Worm (Caenorhabditis elegans) whole organism, mixed stage, embryonic: ENCODE measurements around the gene zig-12.

ENCODE experiments used
- blmp-1 ChIP-seq: fragments of 150-350 bp; optimal IDR thresholded peaks from 2 replicates; lab custom pipeline; 2014; ENCODE audit warnings: missing biosample characterization, missing genetic modification characterization
- ces-1 ChIP-seq: fragments of 150-350 bp; optimal IDR thresholded peaks from 2 replicates; lab custom pipeline; 2014; ENCODE audit warnings: missing biosample characterization, missing genetic modification reagents, missing genetic modification characterization
- elt-1 ChIP-seq: sonication (generic microtip); optimal IDR thresholded peaks from 2 replicates; lab custom pipeline; 2017; ENCODE audit warnings: missing genetic modification characterization, mild to moderate bottlenecking, missing compliant biosample characterization, antibody characterized with exemption, moderate library complexity, borderline replicate concordance; ENCODE audit not compliant: insufficient read depth
- lin-13 ChIP-seq: fragments of 150-350 bp; optimal IDR thresholded peaks from 2 replicates; lab custom pipeline; 2014; ENCODE audit warnings: missing biosample characterization, missing genetic modification characterization
- lsy-2 ChIP-seq: fragments of 150-350 bp; optimal IDR thresholded peaks from 2 replicates; lab custom pipeline; 2014; ENCODE audit warnings: missing biosample characterization, missing genetic modification characterization
- nhr-237 ChIP-seq: fragments of 150-350 bp; optimal IDR thresholded peaks from 2 replicates; lab custom pipeline; 2014; ENCODE audit warnings: missing biosample characterization, missing genetic modification characterization
- pha-4 ChIP-seq: fragments of 150-350 bp; optimal IDR thresholded peaks from 2 replicates; lab custom pipeline; 2018; ENCODE audit warnings: missing biosample characterization, missing genetic modification reagents, missing genetic modification characterization
- snpc-4 ChIP-seq: fragments of 150-350 bp; optimal IDR thresholded peaks from 2 replicates; lab custom pipeline; 2014; ENCODE audit warnings: missing biosample characterization, missing genetic modification characterization
- unc-39 ChIP-seq: fragments of 150-350 bp; optimal IDR thresholded peaks from 2 replicates; lab custom pipeline; 2014; ENCODE audit warnings: missing biosample characterization, missing genetic modification characterization
- ztf-11 ChIP-seq: fragments of 150-350 bp; optimal IDR thresholded peaks from 2 replicates; lab custom pipeline; 2014; ENCODE audit warnings: missing biosample characterization, missing genetic modification characterization

ce11 chrX:8744192-8744985 is 19.3 kb upstream of the zig-12 start:
- no peak for TF ChIP-seq lsy-2 (tag; lab: Kevin White, UChicago)
- no peak for TF ChIP-seq ces-1 (GFP tag; lab: Kevin White, UChicago)
- TF ChIP-seq blmp-1: no peak
- TF ChIP-seq snpc-4 (tag; lab: Kevin White, UChicago): no peak
- TF ChIP-seq nhr-237 (tag; lab: Kevin White, UChicago): no peak
- TF ChIP-seq pha-4 (tag; lab: Kevin White, UChicago): no peak
- no peak for TF ChIP-seq elt-1 (tag; lab: Kevin White, UChicago)
- no peak for TF ChIP-seq lin-13 (tag; lab: Kevin White, UChicago)
- TF ChIP-seq ztf-11: no peak
- no peak for TF ChIP-seq unc-39 (tag; lab: Kevin White, UChicago)
